Fruit fly (Drosophila melanogaster): ENCODE data around the gene CG12684.
A peak's percentile ranks its signal among the peaks of the same experiment; 100 is the strongest.

The CG12684 gene

DNA sequence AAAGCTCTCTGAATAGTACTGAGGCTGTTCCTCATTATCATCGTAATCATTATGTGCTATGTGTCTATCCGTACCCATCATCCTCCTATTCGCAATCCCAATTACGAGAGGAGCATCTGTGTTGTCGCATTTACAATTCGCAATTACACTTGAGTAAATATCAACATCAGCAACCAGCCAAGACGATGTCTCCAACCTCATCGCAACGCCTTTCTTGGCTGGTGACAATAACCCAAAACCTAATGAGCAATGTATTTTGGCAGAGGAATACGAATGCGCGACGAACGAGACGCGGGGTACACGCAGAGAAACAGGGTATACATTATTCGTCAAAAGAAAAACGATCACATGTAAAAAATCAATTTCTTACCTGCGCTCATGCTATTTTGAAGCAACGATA is 38.8 kb upstream of the CG12684 start:
- TF ChIP-seq CG6163 (GFP tag; IDR thresholded peaks at IDR 0.05) (no peak), Smox (GFP tag; optimal IDR thresholded peaks at IDR 0.05) (peak; percentile 42), CG1621 (tag; optimal IDR thresholded peaks at IDR 0.05) (no peak), CG3032 (tag; optimal IDR thresholded peaks at IDR 0.05) (no peak), CG7368 (GFP tag; optimal IDR thresholded peaks at IDR 0.05) (no peak), Sox102F (GFP tag; optimal IDR thresholded peaks at IDR 0.05) (peak; percentile 43), fkh (GFP tag; optimal IDR thresholded peaks at IDR 0.05) (peak; percentile 33), Met (GFP tag; optimal IDR thresholded peaks at IDR 0.05) (peak; percentile 41), CG10631 (GFP tag; optimal IDR thresholded peaks at IDR 0.05) (peak; percentile 16), CG31627 (GFP tag; optimal IDR thresholded peaks at IDR 0.05) (no peak), achi (GFP tag; optimal IDR thresholded peaks at IDR 0.05) (no peak), vri (GFP tag; optimal IDR thresholded peaks at IDR 0.05) (peak; percentile 72)

DNA sequence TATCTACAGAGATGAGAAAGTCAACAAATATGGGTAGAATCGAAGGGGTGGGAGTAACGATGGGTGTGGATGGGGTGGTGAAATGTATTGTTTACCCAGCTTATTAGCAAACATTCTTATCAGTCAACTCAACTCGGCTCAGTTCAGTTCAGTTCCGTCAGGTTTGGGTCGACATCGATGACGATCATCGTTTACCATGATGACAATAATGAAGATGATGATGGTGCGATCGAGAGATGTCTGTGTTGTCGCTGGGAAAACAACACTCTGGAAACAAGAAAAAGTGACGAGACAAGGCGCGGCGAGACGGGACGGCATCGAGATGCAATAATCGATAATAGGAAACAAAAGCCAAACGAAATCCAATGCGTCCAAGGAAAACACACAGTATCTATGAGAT is 38.0 kb upstream of the CG12684 start:
- TF ChIP-seq CG10631 (GFP tag; optimal IDR thresholded peaks at IDR 0.05) (no peak), Eip78C (GFP tag) (peak; percentile 31), CG10669 (GFP tag; optimal IDR thresholded peaks at IDR 0.05) (no peak), Blimp-1 (GFP tag; optimal IDR thresholded peaks at IDR 0.05) (no peak), fkh (GFP tag; optimal IDR thresholded peaks at IDR 0.05) (peak; percentile 88), esn (GFP tag; optimal IDR thresholded peaks at IDR 0.05) (no peak), CG11294 (GFP tag; IDR thresholded peaks at IDR 0.05) (no peak), Hr4 (GFP tag; optimal IDR thresholded peaks at IDR 0.05) (no peak)

- TF ChIP-seq topi (GFP tag; optimal IDR thresholded peaks at IDR 0.05) (no peak), fkh (GFP tag; optimal IDR thresholded peaks at IDR 0.05) (peak; percentile 29)
These were observed 34.7 kb upstream of the CG12684 start for dm6 chrX:4606447-4606846.

dm6 chrX:4605313-4605712 is 33.6 kb upstream of the CG12684 start:
- no peak for TF ChIP-seq OdsH (GFP tag; optimal IDR thresholded peaks at IDR 0.05)
- TF ChIP-seq spab (GFP tag; optimal IDR thresholded peaks at IDR 0.05): no peak
- no peak for TF ChIP-seq CG3919 (GFP tag; optimal IDR thresholded peaks at IDR 0.05)
- TF ChIP-seq Eip75B (GFP tag; optimal IDR thresholded peaks at IDR 0.05): no peak
- TF ChIP-seq Gug (GFP tag; IDR thresholded peaks at IDR 0.05): no peak
- TF ChIP-seq fd59A (GFP tag; optimal IDR thresholded peaks at IDR 0.05): no peak
- TF ChIP-seq CG3032 (tag; optimal IDR thresholded peaks at IDR 0.05): no peak
- TF ChIP-seq CG32006 (GFP tag; optimal IDR thresholded peaks at IDR 0.05): no peak
- TF ChIP-seq cyc (GFP tag; optimal IDR thresholded peaks at IDR 0.05): no peak
- no peak for TF ChIP-seq CG6792 (GFP tag; optimal IDR thresholded peaks at IDR 0.05)

DNA sequence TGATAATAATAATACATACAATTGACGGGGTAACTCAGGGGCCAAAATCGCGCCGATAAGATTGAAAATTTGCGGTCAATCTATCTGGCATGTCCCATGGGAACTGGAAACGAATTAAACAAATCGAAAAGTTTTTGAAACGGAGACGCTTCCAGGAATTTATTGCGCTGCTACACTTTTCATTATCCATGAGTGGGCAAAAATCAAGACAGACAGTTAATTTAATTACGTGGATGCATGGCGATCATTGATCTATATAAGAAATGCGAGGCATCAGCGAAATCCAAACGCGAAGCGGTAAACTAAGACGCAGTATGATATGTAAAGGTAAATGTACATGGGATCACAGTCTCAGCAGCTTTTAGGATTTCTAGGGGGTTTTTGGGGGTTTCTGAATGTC is 32.8 kb upstream of the CG12684 start:
- no peak for TF ChIP-seq CG11762 (GFP tag; optimal IDR thresholded peaks at IDR 0.05; ENCODE audit: insufficient read depth)

dm6 chrX:4604107-4604506 is 32.4 kb upstream of the CG12684 start:
- no peak for TF ChIP-seq lz (GFP tag; optimal IDR thresholded peaks at IDR 0.05)
- TF ChIP-seq esn (GFP tag; optimal IDR thresholded peaks at IDR 0.05): peak; percentile 26
- TF ChIP-seq ss (GFP tag; optimal IDR thresholded peaks at IDR 0.05): no peak
- TF ChIP-seq Eip78C (GFP tag): peak; percentile 58
- TF ChIP-seq svp (GFP tag): peak; percentile 79
- TF ChIP-seq CG16779 (tag; optimal IDR thresholded peaks at IDR 0.05): no peak
- TF ChIP-seq CG34406 (GFP tag; optimal IDR thresholded peaks at IDR 0.05): no peak
- no peak for TF ChIP-seq Ets21C (GFP tag; optimal IDR thresholded peaks at IDR 0.05)
- TF ChIP-seq CG4318 (GFP tag; optimal IDR thresholded peaks at IDR 0.05): no peak
- peak; percentile 7 for TF ChIP-seq topi (GFP tag; optimal IDR thresholded peaks at IDR 0.05)
- TF ChIP-seq Met (GFP tag; optimal IDR thresholded peaks at IDR 0.05): peak; percentile 15
